Fruit fly (Drosophila melanogaster) whole organism, embryonic: Measurements from ENCODE around the gene Alh.

Experiments used
- Bteb2 ChIP-seq: fragments of 200-800 bp; sonication (Bioruptor generic); optimal IDR thresholded peaks from 2 replicates; lab custom pipeline; 2016; ENCODE audit warnings: missing biosample characterization, missing genetic modification characterization
- CG10267 ChIP-seq: fragments of 200-800 bp; sonication (Bioruptor generic); optimal IDR thresholded peaks from 2 replicates; lab custom pipeline; 2018; ENCODE audit warnings: missing biosample characterization, mild to moderate bottlenecking, missing genetic modification characterization, moderate library complexity
- CG11560 ChIP-seq: fragments of 200-800 bp; sonication (Bioruptor generic); IDR thresholded peaks from 3 replicates; pipeline ENCODE4 v1.3.6; 2022; ENCODE audit warnings: missing biosample characterization, missing genetic modification characterization
- CG12236 ChIP-seq: fragments of 200-800 bp; sonication (Bioruptor generic); optimal IDR thresholded peaks from 2 replicates; lab custom pipeline; 2016; ENCODE audit warnings: missing biosample characterization, missing genetic modification characterization
- CG12744 ChIP-seq: fragments of 200-800 bp; sonication (Bioruptor generic); optimal IDR thresholded peaks from 2 replicates; lab custom pipeline; 2016; ENCODE audit warnings: missing biosample characterization, missing genetic modification characterization
- CG14667 ChIP-seq: fragments of 200-800 bp; sonication (Bioruptor generic); IDR thresholded peaks from 2 replicates; pipeline ENCODE4 v1.3.6; 2022; ENCODE audit warnings: missing biosample characterization, missing genetic modification characterization
- CG14710 ChIP-seq: fragments of 200-800 bp; sonication (Bioruptor generic); optimal IDR thresholded peaks from 3 replicates; lab custom pipeline; 2019; ENCODE audit warnings: missing biosample characterization, mild to moderate bottlenecking, missing genetic modification characterization, moderate library complexity
- CG15073 ChIP-seq: fragments of 200-800 bp; sonication (Bioruptor generic); optimal IDR thresholded peaks from 2 replicates; lab custom pipeline; 2016; ENCODE audit warnings: missing biosample characterization, missing genetic modification characterization
- CG17385 ChIP-seq: fragments of 200-800 bp; sonication (Bioruptor generic); optimal IDR thresholded peaks from 3 replicates; lab custom pipeline; 2018; ENCODE audit warnings: missing biosample characterization, mild to moderate bottlenecking, missing genetic modification characterization
- CG2875 ChIP-seq: fragments of 200-800 bp; sonication (Bioruptor generic); optimal IDR thresholded peaks from 2 replicates; lab custom pipeline; 2017; ENCODE audit warnings: missing biosample characterization, mild to moderate bottlenecking, missing genetic modification characterization, missing genetic modification reagents
- CG3163 ChIP-seq: fragments of 200-800 bp; sonication (Bioruptor generic); optimal IDR thresholded peaks from 3 replicates; lab custom pipeline; 2016; ENCODE audit warnings: missing biosample characterization, missing genetic modification characterization
- CG4282 ChIP-seq: fragments of 200-800 bp; sonication (Bioruptor generic); optimal IDR thresholded peaks from 2 replicates; lab custom pipeline; 2016; ENCODE audit warnings: missing biosample characterization, missing genetic modification characterization
- CG6854 ChIP-seq: fragments of 200-800 bp; sonication (Bioruptor generic); optimal IDR thresholded peaks from 3 replicates; lab custom pipeline; 2017; ENCODE audit warnings: missing biosample characterization, mild to moderate bottlenecking, missing genetic modification characterization
- CG7745 ChIP-seq: fragments of 200-800 bp; sonication (Bioruptor generic); optimal IDR thresholded peaks from 2 replicates; lab custom pipeline; 2018; ENCODE audit warnings: missing biosample characterization, mild to moderate bottlenecking, missing genetic modification characterization, moderate library complexity
- CG8388 ChIP-seq: fragments of 200-800 bp; sonication (Bioruptor generic); optimal IDR thresholded peaks from 2 replicates; lab custom pipeline; 2019; ENCODE audit warnings: missing biosample characterization, mild to moderate bottlenecking, missing genetic modification characterization, moderate library complexity
- Dip3 ChIP-seq: fragments of 200-800 bp; sonication (Bioruptor generic); optimal IDR thresholded peaks from 3 replicates; lab custom pipeline; 2016; ENCODE audit warnings: missing biosample characterization, missing genetic modification characterization
- Dll ChIP-seq: fragments of 200-800 bp; sonication (Bioruptor generic); IDR thresholded peaks from 4 replicates; pipeline ENCODE4 v1.3.6; 2022; ENCODE audit warnings: missing biosample characterization, missing genetic modification characterization; ENCODE audit not compliant: partially characterized antibody
- ERR ChIP-seq: fragments of 200-800 bp; sonication (Bioruptor generic); optimal IDR thresholded peaks from 2 replicates; lab custom pipeline; 2016; ENCODE audit warnings: missing biosample characterization, missing genetic modification characterization
- Fer2 ChIP-seq: fragments of 200-800 bp; sonication (Bioruptor generic); optimal IDR thresholded peaks from 2 replicates; lab custom pipeline; 2018; ENCODE audit warnings: missing biosample characterization, mild to moderate bottlenecking, missing genetic modification characterization, moderate library complexity
- Gsc ChIP-seq: fragments of 200-800 bp; sonication (Bioruptor generic); IDR thresholded peaks from 2 replicates; pipeline ENCODE4 v1.3.6; 2022; ENCODE audit warnings: missing biosample characterization, missing genetic modification characterization
- H15 ChIP-seq: fragments of 200-800 bp; sonication (Bioruptor generic); IDR thresholded peaks from 3 replicates; pipeline ENCODE4 v1.3.6; 2022; ENCODE audit warnings: missing biosample characterization, missing genetic modification characterization
- HmgZ ChIP-seq: fragments of 200-800 bp; sonication (Bioruptor generic); optimal IDR thresholded peaks from 2 replicates; lab custom pipeline; 2018; ENCODE audit warnings: missing biosample characterization, mild to moderate bottlenecking, missing genetic modification characterization
- Hmr ChIP-seq: fragments of 200-800 bp; sonication (Bioruptor generic); optimal IDR thresholded peaks from 3 replicates; lab custom pipeline; 2017; ENCODE audit warnings: mild to moderate bottlenecking, missing biosample characterization, missing genetic modification reagents, missing genetic modification characterization
- Meics ChIP-seq: fragments of 200-800 bp; sonication (Bioruptor generic); optimal IDR thresholded peaks from 2 replicates; lab custom pipeline; 2017; ENCODE audit warnings: missing biosample characterization, mild to moderate bottlenecking, missing genetic modification characterization
- Opbp ChIP-seq: fragments of 200-800 bp; sonication (Bioruptor generic); IDR thresholded peaks from 3 replicates; pipeline ENCODE4 v1.3.6; 2022; ENCODE audit warnings: missing biosample characterization, missing genetic modification characterization; ENCODE audit not compliant: partially characterized antibody
- Sin3A ChIP-seq: fragments of >200 bp; optimal IDR thresholded peaks from 2 replicates; lab custom pipeline; 2018
- Six4 ChIP-seq: fragments of 200-800 bp; sonication (Bioruptor generic); optimal IDR thresholded peaks from 2 replicates; lab custom pipeline; 2016; ENCODE audit warnings: missing biosample characterization, missing genetic modification characterization
- Spps ChIP-seq: fragments of 200-800 bp; sonication (Bioruptor generic); optimal IDR thresholded peaks from 2 replicates; lab custom pipeline; 2018; ENCODE audit warnings: missing biosample characterization, mild to moderate bottlenecking, missing genetic modification characterization
- al ChIP-seq: fragments of 200-800 bp; sonication (Bioruptor generic); IDR thresholded peaks from 2 replicates; pipeline ENCODE4 v1.3.6; 2022; ENCODE audit warnings: missing biosample characterization, missing genetic modification characterization
- ato ChIP-seq: fragments of 200-800 bp; sonication (Bioruptor generic); IDR thresholded peaks from 2 replicates; pipeline ENCODE4 v1.3.6; 2022; ENCODE audit warnings: missing biosample characterization, missing genetic modification characterization; ENCODE audit not compliant: partially characterized antibody
- chm ChIP-seq: fragments of 200-800 bp; sonication (Bioruptor generic); IDR thresholded peaks from 2 replicates; pipeline ENCODE4 v1.3.6; 2022; ENCODE audit warnings: missing biosample characterization, missing genetic modification characterization
- corto ChIP-seq: fragments of 200-800 bp; sonication (Bioruptor generic); optimal IDR thresholded peaks from 2 replicates; lab custom pipeline; 2016; ENCODE audit warnings: missing biosample characterization, mild to moderate bottlenecking, missing genetic modification characterization, moderate library complexity
- croc ChIP-seq: fragments of 200-800 bp; sonication (Bioruptor generic); conservative IDR thresholded peaks from 3 replicates; pipeline ENCODE4 v1.3.6; 2022; ENCODE audit warnings: missing biosample characterization, missing genetic modification characterization
- dmrt99B ChIP-seq: fragments of 200-800 bp; sonication (Bioruptor generic); optimal IDR thresholded peaks from 2 replicates; lab custom pipeline; 2018; ENCODE audit warnings: missing biosample characterization, mild to moderate bottlenecking, missing genetic modification characterization, moderate library complexity
- esg ChIP-seq: fragments of 200-800 bp; sonication (Bioruptor generic); conservative IDR thresholded peaks from 2 replicates; pipeline ENCODE4 v1.3.6; 2022; ENCODE audit warnings: missing biosample characterization, missing genetic modification characterization
- gfzf ChIP-seq: fragments of 200-800 bp; sonication (Bioruptor generic); optimal IDR thresholded peaks from 2 replicates; lab custom pipeline; 2016; ENCODE audit warnings: missing biosample characterization, mild to moderate bottlenecking, missing genetic modification characterization, moderate library complexity
- knrl ChIP-seq: fragments of 200-800 bp; sonication (Bioruptor generic); IDR thresholded peaks from 3 replicates; pipeline ENCODE4 v1.3.6; 2022; ENCODE audit warnings: missing biosample characterization, missing genetic modification characterization; ENCODE audit not compliant: partially characterized antibody
- lab ChIP-seq: fragments of 200-800 bp; sonication (Bioruptor generic); optimal IDR thresholded peaks from 3 replicates; lab custom pipeline; 2017; ENCODE audit warnings: missing biosample characterization, missing genetic modification characterization, mild to moderate bottlenecking, moderate library complexity, missing genetic modification reagents
- mam ChIP-seq: fragments of 200-800 bp; sonication (Bioruptor generic); optimal IDR thresholded peaks from 3 replicates; lab custom pipeline; 2016; ENCODE audit warnings: missing biosample characterization, missing genetic modification characterization
- odd ChIP-seq: fragments of 200-800 bp; sonication (Bioruptor generic); optimal IDR thresholded peaks from 2 replicates; lab custom pipeline; 2017; ENCODE audit warnings: missing biosample characterization, mild to moderate bottlenecking, missing genetic modification characterization
- onecut ChIP-seq: fragments of 200-800 bp; sonication (Bioruptor generic); IDR thresholded peaks from 2 replicates; pipeline ENCODE4 v1.3.6; 2022; ENCODE audit warnings: missing biosample characterization, missing genetic modification characterization
- pan ChIP-seq, 4 experiments: fragments of >200 bp in 3 of 4; fragments of 200-800 bp in 1 of 4; sonication (Bioruptor generic) in 1 of 4; optimal IDR thresholded peaks in 3 of 4; IDR thresholded peaks in 1 of 4; 2 replicates each; pipeline versions ENCODE4 v1.3.6 to Lab custom; 2017 to 2022; ENCODE audit warnings: missing biosample characterization in 2 of 4, missing genetic modification characterization in 2 of 4, mixed read lengths in 1 of 4
- pfk ChIP-seq: fragments of 200-800 bp; sonication (Bioruptor generic); optimal IDR thresholded peaks from 2 replicates; lab custom pipeline; 2018; ENCODE audit warnings: missing biosample characterization, mild to moderate bottlenecking, missing genetic modification characterization, moderate library complexity
- pros ChIP-seq: fragments of 200-800 bp; sonication (Bioruptor generic); optimal IDR thresholded peaks from 3 replicates; lab custom pipeline; 2019; ENCODE audit warnings: missing biosample characterization, mild to moderate bottlenecking, missing genetic modification characterization, moderate library complexity
- sd ChIP-seq: fragments of 200-800 bp; sonication (Bioruptor generic); optimal IDR thresholded peaks from 3 replicates; lab custom pipeline; 2018; ENCODE audit warnings: missing biosample characterization, mild to moderate bottlenecking, missing genetic modification characterization, moderate library complexity
- tap ChIP-seq: fragments of 200-800 bp; optimal IDR thresholded peaks from 3 replicates; lab custom pipeline; 2019; ENCODE audit warnings: missing biosample characterization, mild to moderate bottlenecking, missing genetic modification characterization, moderate library complexity
- trh ChIP-seq: fragments of 200-800 bp; sonication (Bioruptor generic); optimal IDR thresholded peaks from 2 replicates; lab custom pipeline; 2016; ENCODE audit warnings: missing biosample characterization, missing genetic modification characterization
- ttk ChIP-seq: fragments of 200-800 bp; sonication (Bioruptor generic); IDR thresholded peaks from 2 replicates; pipeline ENCODE4 v2.1.2; 2022; ENCODE audit warnings: missing biosample characterization, missing genetic modification characterization
- vnd ChIP-seq: fragments of 200-800 bp; sonication (Bioruptor generic); IDR thresholded peaks from 3 replicates; pipeline ENCODE4 v1.3.6; 2022; ENCODE audit warnings: missing biosample characterization, missing genetic modification characterization; ENCODE audit not compliant: partially characterized antibody
- yki ChIP-seq: fragments of >200 bp; optimal IDR thresholded peaks from 3 replicates; lab custom pipeline; 2018
- zf30C ChIP-seq: fragments of 200-800 bp; sonication (Bioruptor generic); optimal IDR thresholded peaks from 3 replicates; lab custom pipeline; 2018; ENCODE audit warnings: missing biosample characterization, mild to moderate bottlenecking, missing genetic modification characterization

Gene Alh

DNA sequence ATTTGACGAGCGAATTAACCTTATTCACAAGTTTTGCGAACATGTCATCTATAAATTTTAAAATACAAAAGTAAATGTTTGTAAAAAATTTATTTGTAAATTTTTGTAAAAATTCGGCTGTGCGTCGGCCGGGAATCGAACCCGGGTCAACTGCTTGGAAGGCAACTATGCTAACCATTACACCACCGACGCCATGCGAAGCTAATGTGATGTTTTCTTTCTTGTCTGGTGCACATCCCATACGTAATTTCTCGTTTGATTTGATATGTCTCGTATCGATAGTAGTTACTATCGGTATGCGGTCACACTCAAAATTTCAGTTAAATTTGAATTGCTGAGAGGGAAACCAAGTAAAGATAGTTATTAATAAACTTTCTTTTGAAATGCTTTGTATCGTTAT lies 6.8 kb upstream of the Alh start (continued):
- TF ChIP-seq ttk (no peak), CG15073 (GFP tag; lab: Kevin White, UChicago) (no peak), CG17385 (GFP tag; lab: Kevin White, UChicago) (no peak), chm (GFP tag; lab: Robert Waterston, UW) (no peak), vnd (GFP tag; lab: Robert Waterston, UW) (peak; percentile 89), CG14710 (tag; lab: Kevin White, UChicago) (peak; percentile 17), CG14667 (GFP tag; lab: Robert Waterston, UW) (no peak), Sin3A (no peak), sd (tag; lab: Kevin White, UChicago) (no peak), onecut (GFP tag; lab: Robert Waterston, UW) (no peak), Hmr (no peak), CG6854 (GFP tag; lab: Kevin White, UChicago) (no peak), Bteb2 (GFP tag; lab: Kevin White, UChicago) (no peak), croc (GFP tag; lab: Robert Waterston, UW) (no peak), Meics (GFP tag; lab: Kevin White, UChicago) (no peak), Dll (GFP tag; lab: Robert Waterston, UW) (peak; percentile 94), Gsc (GFP tag; lab: Robert Waterston, UW) (no peak), CG12744 (GFP tag; lab: Kevin White, UChicago) (no peak), mam (GFP tag; lab: Kevin White, UChicago) (no peak), yki (lab: Kevin White, UChicago) (no peak), pfk (no peak), corto (GFP tag; lab: Kevin White, UChicago) (no peak), gfzf (GFP tag; lab: Kevin White, UChicago) (no peak), Fer2 (no peak), Spps (tag; lab: Kevin White, UChicago) (no peak), lab (GFP tag; lab: Kevin White, UChicago) (no peak), CG3163 (GFP tag; lab: Kevin White, UChicago) (no peak), odd (GFP tag; lab: Kevin White, UChicago) (no peak), H15 (no peak), esg (GFP tag; lab: Robert Waterston, UW) (no peak), CG10267 (tag; lab: Kevin White, UChicago) (peak; percentile 32), al (GFP tag; lab: Robert Waterston, UW) (no peak), tap (no peak), dmrt99B (tag; lab: Kevin White, UChicago) (no peak), zf30C (GFP tag; lab: Kevin White, UChicago) (no peak), Six4 (no peak), ato (GFP tag; lab: Robert Waterston, UW) (peak; percentile 93), knrl (GFP tag; lab: Robert Waterston, UW) (peak; percentile 86), CG2875 (GFP tag; lab: Kevin White, UChicago) (no peak), HmgZ (tag; lab: Kevin White, UChicago) (peak; percentile 53), CG4282 (GFP tag; lab: Kevin White, UChicago) (no peak), pan (optimal IDR thresholded peaks at IDR 0.05; lab: Kevin White, UChicago) (no peak), pan (GFP tag; optimal IDR thresholded peaks at IDR 0.05 in 1 of 2, IDR thresholded peaks at IDR 0.05 in 1 of 2) (no peak), CG7745 (tag; lab: Kevin White, UChicago) (no peak), pros (no peak), Opbp (GFP tag; lab: Robert Waterston, UW) (peak; percentile 97), CG12236 (GFP tag; lab: Kevin White, UChicago) (no peak), CG11560 (tag; lab: Robert Waterston, UW) (no peak), Dip3 (GFP tag; lab: Kevin White, UChicago) (no peak), CG8388 (no peak), ERR (GFP tag; lab: Kevin White, UChicago) (no peak), trh (no peak)
